Worm (Caenorhabditis elegans) whole organism, young adult: ENCODE data around the gene pbo-1.

Experiments used
- D2030.7 ChIP-seq: fragments of 200-800 bp; sonication (Bioruptor generic); IDR thresholded peaks from 2 replicates; pipeline ENCODE4 v1.3.6; 2022; ENCODE audit warnings: missing genetic modification reagents, missing genetic modification characterization, missing compliant biosample characterization
- F39B2.1 ChIP-seq: fragments of 200-800 bp; sonication (Bioruptor generic); IDR thresholded peaks from 2 replicates; pipeline ENCODE4 v1.3.6; 2022; ENCODE audit warnings: missing genetic modification reagents, missing genetic modification characterization, missing compliant biosample characterization
- F49E8.2 ChIP-seq: sonication (generic microtip); optimal IDR thresholded peaks from 3 replicates; lab custom pipeline; 2017; ENCODE audit warnings: missing genetic modification characterization, mild to moderate bottlenecking, missing compliant biosample characterization, antibody characterized with exemption, moderate library complexity; ENCODE audit not compliant: insufficient read depth
- F52B5.7 ChIP-seq: sonication (generic microtip); optimal IDR thresholded peaks from 2 replicates; lab custom pipeline; 2016; ENCODE audit warnings: mild to moderate bottlenecking, missing genetic modification characterization, missing compliant biosample characterization
- K12H6.12 ChIP-seq: fragments of 200-800 bp; sonication (Bioruptor generic); optimal IDR thresholded peaks from 2 replicates; lab custom pipeline; 2018; ENCODE audit warnings: mild to moderate bottlenecking, missing genetic modification characterization, missing compliant biosample characterization
- ZK185.1 ChIP-seq: sonication (generic microtip); optimal IDR thresholded peaks from 2 replicates; lab custom pipeline; 2016; ENCODE audit warnings: mild to moderate bottlenecking, missing genetic modification characterization, missing compliant biosample characterization; ENCODE audit not compliant: poor library complexity, severe bottlenecking
- aptf-2 ChIP-seq: fragments of 200-800 bp; sonication (Bioruptor generic); conservative IDR thresholded peaks from 2 replicates; pipeline ENCODE4 v1.3.6; 2022; ENCODE audit warnings: missing genetic modification reagents, missing genetic modification characterization, missing compliant biosample characterization
- aptf-3 ChIP-seq: fragments of 200-800 bp; sonication (Bioruptor generic); IDR thresholded peaks from 2 replicates; pipeline ENCODE4 v1.3.6; 2022; ENCODE audit warnings: missing genetic modification characterization, missing compliant biosample characterization
- atf-7 ChIP-seq: sonication (generic microtip); optimal IDR thresholded peaks from 2 replicates; lab custom pipeline; 2017; ENCODE audit warnings: mild to moderate bottlenecking, missing genetic modification characterization, missing compliant biosample characterization
- athp-1 ChIP-seq: sonication (generic microtip); optimal IDR thresholded peaks from 2 replicates; lab custom pipeline; 2017; ENCODE audit warnings: mild to moderate bottlenecking, missing genetic modification characterization, missing compliant biosample characterization
- attf-3 ChIP-seq: fragments of 200-800 bp; sonication (Bioruptor generic); conservative IDR thresholded peaks from 2 replicates; pipeline ENCODE4 v1.3.6; 2022; ENCODE audit warnings: missing genetic modification reagents, missing genetic modification characterization, missing compliant biosample characterization
- attf-5 ChIP-seq: fragments of 200-800 bp; sonication (Bioruptor generic); optimal IDR thresholded peaks from 2 replicates; lab custom pipeline; 2018; ENCODE audit warnings: mild to moderate bottlenecking, missing genetic modification characterization, missing compliant biosample characterization
- ceh-100 ChIP-seq: fragments of 200-800 bp; sonication (Bioruptor generic); IDR thresholded peaks from 2 replicates; pipeline ENCODE4 v1.3.6; 2022; ENCODE audit warnings: missing genetic modification reagents, missing genetic modification characterization, missing compliant biosample characterization
- ceh-79 ChIP-seq: sonication (generic microtip); optimal IDR thresholded peaks from 2 replicates; lab custom pipeline; 2017; ENCODE audit warnings: mild to moderate bottlenecking, missing genetic modification characterization, missing compliant biosample characterization
- chd-7 ChIP-seq: sonication (generic microtip); optimal IDR thresholded peaks from 2 replicates; lab custom pipeline; 2016; ENCODE audit warnings: mild to moderate bottlenecking, missing genetic modification characterization, moderate library complexity, missing compliant biosample characterization
- dox-1 ChIP-seq: fragments of 200-800 bp; sonication (Bioruptor generic); IDR thresholded peaks from 2 replicates; pipeline ENCODE4 v1.3.6; 2022; ENCODE audit warnings: missing genetic modification reagents, missing genetic modification characterization, missing compliant biosample characterization
- hlh-26 ChIP-seq: fragments of 200-800 bp; sonication (Bioruptor generic); conservative IDR thresholded peaks from 2 replicates; pipeline ENCODE4 v1.3.6; 2022; ENCODE audit warnings: missing genetic modification reagents, missing genetic modification characterization, missing compliant biosample characterization
- hmg-1.2 ChIP-seq: fragments of 200-800 bp; sonication (Bioruptor generic); IDR thresholded peaks from 2 replicates; pipeline ENCODE4 v1.3.6; 2022; ENCODE audit warnings: missing genetic modification reagents, missing genetic modification characterization, missing compliant biosample characterization
- hmg-20 ChIP-seq: fragments of 200-800 bp; sonication (Bioruptor generic); IDR thresholded peaks from 2 replicates; pipeline ENCODE4 v1.3.6; 2022; ENCODE audit warnings: missing genetic modification reagents, missing genetic modification characterization, missing compliant biosample characterization
- let-607 ChIP-seq, 2 experiments: fragments of 200-800 bp in 1 of 2; sonication (Bioruptor generic) in 1 of 2; sonication (generic microtip) in 1 of 2; optimal IDR thresholded peaks; 2 replicates each; lab custom pipeline; 2016 to 2018; ENCODE audit warnings: mild to moderate bottlenecking in 2 of 2, missing compliant biosample characterization in 2 of 2, missing genetic modification characterization in 2 of 2, moderate library complexity in 2 of 2, missing genotype in 1 of 2
- lin-26 ChIP-seq: fragments of 200-800 bp; sonication (Bioruptor generic); IDR thresholded peaks from 2 replicates; pipeline ENCODE4 v1.3.6; 2022; ENCODE audit warnings: missing genetic modification reagents, missing genetic modification characterization, missing compliant biosample characterization
- lin-35 ChIP-seq, 3 experiments: fragments of 150-350 bp in 2 of 3; sonication (generic microtip) in 1 of 3; optimal IDR thresholded peaks; 2 replicates each; lab custom pipeline; 2014 to 2018; ENCODE audit warnings: missing biosample characterization in 3 of 3, missing genetic modification characterization in 3 of 3, missing genetic modification reagents in 3 of 3
- lin-54 ChIP-seq: fragments of 200-800 bp; sonication (Bioruptor generic); optimal IDR thresholded peaks from 2 replicates; lab custom pipeline; 2018; ENCODE audit warnings: mild to moderate bottlenecking, missing genetic modification characterization, missing compliant biosample characterization
- lsl-1 ChIP-seq: fragments of 200-800 bp; sonication (Bioruptor generic); optimal IDR thresholded peaks from 2 replicates; lab custom pipeline; 2018; ENCODE audit warnings: mild to moderate bottlenecking, missing genetic modification characterization, moderate library complexity, missing compliant biosample characterization
- nhr-27 ChIP-seq: fragments of 200-800 bp; sonication (Bioruptor generic); optimal IDR thresholded peaks from 2 replicates; lab custom pipeline; 2018; ENCODE audit warnings: mild to moderate bottlenecking, missing genetic modification characterization, moderate library complexity, missing compliant biosample characterization
- nhr-80 ChIP-seq: sonication (generic microtip); optimal IDR thresholded peaks from 2 replicates; lab custom pipeline; 2016; ENCODE audit warnings: missing genetic modification characterization, missing compliant biosample characterization
- pha-4 ChIP-seq: fragments of 150-350 bp; sonication (generic microtip); optimal IDR thresholded peaks from 2 replicates; lab custom pipeline; 2014; ENCODE audit warnings: missing biosample characterization, missing genetic modification reagents, missing genetic modification characterization
- sea-2 ChIP-seq: fragments of 200-800 bp; sonication (Bioruptor generic); IDR thresholded peaks from 2 replicates; pipeline ENCODE4 v1.3.6; 2022; ENCODE audit warnings: missing genetic modification characterization, missing compliant biosample characterization
- sptf-2 ChIP-seq: fragments of 200-800 bp; sonication (Bioruptor generic); optimal IDR thresholded peaks from 2 replicates; lab custom pipeline; 2018; ENCODE audit warnings: mild to moderate bottlenecking, missing genetic modification characterization, missing compliant biosample characterization
- zfh-2 ChIP-seq: fragments of 200-800 bp; sonication (Bioruptor generic); conservative IDR thresholded peaks from 2 replicates; pipeline ENCODE4 v1.3.6; 2022; ENCODE audit warnings: missing genetic modification reagents, missing genetic modification characterization, missing compliant biosample characterization
- ztf-22 ChIP-seq: fragments of 200-800 bp; sonication (Bioruptor generic); optimal IDR thresholded peaks from 2 replicates; lab custom pipeline; 2018; ENCODE audit warnings: mild to moderate bottlenecking, missing genetic modification characterization, moderate library complexity, missing compliant biosample characterization
- ztf-28 ChIP-seq: fragments of 200-800 bp; sonication (Bioruptor generic); IDR thresholded peaks from 2 replicates; pipeline ENCODE4 v1.3.6; 2022; ENCODE audit warnings: missing genetic modification reagents, missing genetic modification characterization, missing compliant biosample characterization
- ztf-6 ChIP-seq: fragments of 200-800 bp; sonication (Bioruptor generic); IDR thresholded peaks from 2 replicates; pipeline ENCODE4 v1.3.6; 2022; ENCODE audit warnings: missing genetic modification reagents, missing genetic modification characterization, missing compliant biosample characterization

pbo-1 gene

ce11 chrIII:2679362-2679761 lies 6.9 kb downstream of the pbo-1 start (continued):
- TF ChIP-seq F39B2.1 (GFP tag; lab: Robert Waterston, UW): no peak
- 0 out of 2 replicates have a peak, but pooled peaks have one; percentile 35 for TF ChIP-seq aptf-3 (GFP tag; lab: Robert Waterston, UW)
- no peak for TF ChIP-seq F49E8.2 (tag; lab: Kevin White, UChicago)
- no peak for TF ChIP-seq nhr-80 (tag; lab: Kevin White, UChicago)
- TF ChIP-seq pha-4 (tag; lab: Kevin White, UChicago): no peak
- TF ChIP-seq nhr-27 (tag; lab: Kevin White, UChicago): no peak
- TF ChIP-seq ceh-100: no peak
- TF ChIP-seq F52B5.7 (tag; lab: Kevin White, UChicago): no peak
- no peak for TF ChIP-seq ZK185.1 (tag; lab: Kevin White, UChicago)
- TF ChIP-seq lin-35 (GFP tag; optimal IDR thresholded peaks at IDR 0.05; lab: Kevin White, UChicago): no peak
- TF ChIP-seq hlh-26: no peak
- 0 out of 2 replicates have a peak, but pooled peaks have one; percentile 50 for TF ChIP-seq lin-26
- no peak for TF ChIP-seq lin-54 (GFP tag; lab: Kevin White, UChicago)
- TF ChIP-seq K12H6.12 (tag; lab: Kevin White, UChicago): no peak
- TF ChIP-seq hmg-1.2 (GFP tag; lab: Robert Waterston, UW): no peak
- TF ChIP-seq attf-5 (GFP tag; lab: Kevin White, UChicago): no peak
- no peak for TF ChIP-seq lsl-1 (GFP tag; lab: Kevin White, UChicago)
- TF ChIP-seq sea-2 (GFP tag; lab: Robert Waterston, UW): no peak
- TF ChIP-seq athp-1 (tag; lab: Kevin White, UChicago): no peak
- TF ChIP-seq hmg-20 (GFP tag; lab: Robert Waterston, UW): no peak
- TF ChIP-seq sptf-2 (GFP tag; lab: Kevin White, UChicago): no peak
- TF ChIP-seq, all 124 proteins: peak for 6

DNA sequence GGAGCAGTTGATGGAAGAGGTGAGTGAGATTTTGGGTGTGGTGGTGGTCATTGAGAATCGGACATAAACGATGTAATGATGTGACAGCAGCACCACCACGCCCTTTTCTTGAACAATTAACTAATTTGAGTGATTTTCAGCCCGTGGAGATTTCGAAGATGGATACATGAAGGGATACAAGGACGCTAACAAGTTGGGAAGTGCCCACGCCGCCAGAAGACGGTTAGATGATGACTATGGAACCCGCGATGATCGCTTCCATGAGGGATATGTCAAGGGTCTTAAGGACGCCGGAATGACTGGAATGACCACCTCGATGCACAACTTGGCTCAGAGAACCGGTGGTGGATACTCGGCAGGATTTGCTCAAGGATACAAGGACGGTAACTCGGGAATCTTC lies 8.2 kb downstream of the pbo-1 start:
- TF ChIP-seq ztf-22 (GFP tag; lab: Kevin White, UChicago): no peak
- no peak for TF ChIP-seq lin-54 (GFP tag; lab: Kevin White, UChicago)
- TF ChIP-seq attf-3: no peak
- no peak for TF ChIP-seq attf-5 (GFP tag; lab: Kevin White, UChicago)
- peak; percentile 62 for TF ChIP-seq zfh-2
- TF ChIP-seq aptf-2 (GFP tag; lab: Robert Waterston, UW): no peak

- peak in 1 of 2 experiments; percentile 25 for TF ChIP-seq let-607 (tag; optimal IDR thresholded peaks at IDR 0.05; lab: Kevin White, UChicago)
- TF ChIP-seq nhr-80 (tag; lab: Kevin White, UChicago): peak; percentile 73
- no peak for TF ChIP-seq ztf-6 (GFP tag; lab: Robert Waterston, UW)
- TF ChIP-seq D2030.7: no peak
- no peak for TF ChIP-seq ceh-79 (tag; lab: Kevin White, UChicago)
- peak; percentile 63 for TF ChIP-seq dox-1 (GFP tag; lab: Robert Waterston, UW)
- TF ChIP-seq ztf-28 (GFP tag; lab: Robert Waterston, UW): no peak
- TF ChIP-seq atf-7: no peak
- TF ChIP-seq attf-5 (GFP tag; lab: Kevin White, UChicago): peak; percentile 8
- TF ChIP-seq, all 124 proteins: peak for 4
These were observed 10.2 kb downstream of the pbo-1 start for ce11 chrIII:2676097-2676496.

ce11 chrIII:2675449-2675848 lies 10.8 kb downstream of the pbo-1 start:
- TF ChIP-seq lin-26 (0 out of 2 replicates have a peak, but pooled peaks have one; percentile 16), chd-7 (tag; lab: Kevin White, UChicago) (no peak)
